Worm (Caenorhabditis elegans): ENCODE measurements around the gene idpp-12.
A peak's percentile ranks its signal among the peaks of the same experiment; 100 is the strongest.

The idpp-12 gene

ce11 chrIV:3261761-3262160, 42.0 kb upstream of the idpp-12 start:
- no peak for TF ChIP-seq T07F8.4 (tag; optimal IDR thresholded peaks at IDR 0.05)
- TF ChIP-seq lsy-27 (tag; optimal IDR thresholded peaks at IDR 0.05; ENCODE audit: borderline replicate concordance, insufficient read depth), result no peak
- no peak for TF ChIP-seq hlh-12 (tag; optimal IDR thresholded peaks at IDR 0.05)
- TF ChIP-seq mes-4 (tag; optimal IDR thresholded peaks at IDR 0.05), result no peak
- peak; percentile 73 for TF ChIP-seq nfyb-1 (GFP tag; IDR thresholded peaks at IDR 0.05)
- TF ChIP-seq hlh-26 (GFP tag; conservative IDR thresholded peaks at IDR 0.05), result no peak

ce11 chrIV:3265657-3266056, 38.1 kb upstream of the idpp-12 start, which contains the start of gene T26C12.2:
T26C12.2 (minus strand) TSS chrIV:3265757.
- TF ChIP-seq hmg-1.2 (GFP tag; IDR thresholded peaks at IDR 0.05) (no peak), ztf-6 (GFP tag; IDR thresholded peaks at IDR 0.05) (no peak), D2030.7 (GFP tag; IDR thresholded peaks at IDR 0.05) (no peak), ceh-91 (GFP tag; IDR thresholded peaks at IDR 0.05) (no peak), ZK185.1 (tag; optimal IDR thresholded peaks at IDR 0.05; ENCODE audit: poor library complexity, severe bottlenecking) (no peak), ztf-25 (GFP tag; IDR thresholded peaks at IDR 0.05) (no peak), ceh-79 (tag; optimal IDR thresholded peaks at IDR 0.05) (no peak), sea-2 (GFP tag; IDR thresholded peaks at IDR 0.05) (no peak), F57C9.4 (tag; optimal IDR thresholded peaks at IDR 0.05) (no peak), let-607 (tag; optimal IDR thresholded peaks at IDR 0.05) (no peak), lir-1 (GFP tag; conservative IDR thresholded peaks at IDR 0.05) (no peak), F23B12.7 (tag; optimal IDR thresholded peaks at IDR 0.05; ENCODE audit: insufficient read depth) (no peak), lin-40 (tag; optimal IDR thresholded peaks at IDR 0.05) (no peak)

ce11 chrIV:3266841-3267240, 36.9 kb upstream of the idpp-12 start:
- no peak for TF ChIP-seq aptf-3 (GFP tag; IDR thresholded peaks at IDR 0.05)
- TF ChIP-seq zfh-2 (GFP tag; conservative IDR thresholded peaks at IDR 0.05), result peak; percentile 64
- no peak for TF ChIP-seq ztf-25 (GFP tag; IDR thresholded peaks at IDR 0.05)
- no peak for TF ChIP-seq snpc-4 (GFP tag; optimal IDR thresholded peaks at IDR 0.05)
- TF ChIP-seq snpc-4 (tag; optimal IDR thresholded peaks at IDR 0.05), result peak in 3 of 4 experiments; percentile 25 to 79 (median 30)
- TF ChIP-seq ztf-18 (tag; optimal IDR thresholded peaks at IDR 0.05), result no peak

ce11 chrIV:3267581-3267980, 36.2 kb upstream of the idpp-12 start, which contains the start of gene clec-173:
clec-173 (minus strand) TSS chrIV:3267681.
- TF ChIP-seq F37B4.10 (GFP tag; IDR thresholded peaks at IDR 0.05) (no peak), Y53F4B.3 (GFP tag; IDR thresholded peaks at IDR 0.05) (no peak), aptf-2 (GFP tag; conservative IDR thresholded peaks at IDR 0.05) (no peak), Y95B8A.8 (GFP tag; IDR thresholded peaks at IDR 0.05) (no peak)

ce11 chrIV:3271342-3271741, 32.4 kb upstream of the idpp-12 start:
- TF ChIP-seq C17E4.6 (GFP tag; IDR thresholded peaks at IDR 0.05), result no peak
- TF ChIP-seq Y53G8AR.9 (GFP tag; conservative IDR thresholded peaks at IDR 0.05), result no peak
- TF ChIP-seq Y79H2A.3 (GFP tag; conservative IDR thresholded peaks at IDR 0.05), result no peak
- no peak for TF ChIP-seq unc-62 (GFP tag; optimal IDR thresholded peaks at IDR 0.05)
- no peak for TF ChIP-seq ama-1 (optimal IDR thresholded peaks at IDR 0.05)
- no peak for TF ChIP-seq ama-1 (GFP tag; optimal IDR thresholded peaks at IDR 0.05)
- TF ChIP-seq sptf-2 (GFP tag; optimal IDR thresholded peaks at IDR 0.05), result no peak
- no peak for TF ChIP-seq hlh-26 (GFP tag; conservative IDR thresholded peaks at IDR 0.05)
- TF ChIP-seq sdz-38 (tag; optimal IDR thresholded peaks at IDR 0.05), result no peak
- no peak for TF ChIP-seq madf-6 (GFP tag; IDR thresholded peaks at IDR 0.05)
- TF ChIP-seq lin-26 (GFP tag; IDR thresholded peaks at IDR 0.05), result no peak
- no peak for TF ChIP-seq die-1 (tag; optimal IDR thresholded peaks at IDR 0.05)
- no peak for TF ChIP-seq mxl-1 (tag; optimal IDR thresholded peaks at IDR 0.05)
- no peak for TF ChIP-seq ekl-4 (GFP tag; IDR thresholded peaks at IDR 0.05)
- no peak for TF ChIP-seq pbrm-1 (GFP tag; IDR thresholded peaks at IDR 0.05)
